Fruit fly (Drosophila melanogaster) whole organism, pupa: ENCODE measurements around the gene CG33158.

Experiments used
- CG10348 ChIP-seq: fragments of 200-800 bp; sonication (Bioruptor generic); IDR thresholded peaks from 2 replicates; pipeline ENCODE4 v1.3.6; 2022; ENCODE audit warnings: missing biosample characterization, missing genetic modification characterization
- CG12605 ChIP-seq: fragments of 200-800 bp; sonication (Bioruptor generic); IDR thresholded peaks from 2 replicates; pipeline ENCODE4 v1.3.6; 2022; ENCODE audit warnings: missing biosample characterization, missing genetic modification characterization
- CG13204 ChIP-seq: fragments of 200-800 bp; sonication (Bioruptor generic); optimal IDR thresholded peaks from 2 replicates; lab custom pipeline; 2018; ENCODE audit warnings: missing biosample characterization, mild to moderate bottlenecking, missing genetic modification characterization, moderate library complexity
- CG14655 ChIP-seq: fragments of 200-800 bp; sonication (Bioruptor generic); optimal IDR thresholded peaks from 3 replicates; lab custom pipeline; 2017; ENCODE audit warnings: mild to moderate bottlenecking, missing biosample characterization, missing genetic modification reagents, missing genetic modification characterization
- CG15710 ChIP-seq: fragments of 200-800 bp; sonication (Bioruptor generic); optimal IDR thresholded peaks from 2 replicates; lab custom pipeline; 2018; ENCODE audit warnings: missing biosample characterization, mild to moderate bottlenecking, missing genetic modification characterization, moderate library complexity
- CG17806 ChIP-seq: fragments of 200-800 bp; sonication (Bioruptor generic); optimal IDR thresholded peaks from 2 replicates; lab custom pipeline; 2018; ENCODE audit warnings: missing biosample characterization, mild to moderate bottlenecking, missing genetic modification characterization, moderate library complexity
- CG32121 ChIP-seq: fragments of 200-800 bp; sonication (Bioruptor generic); IDR thresholded peaks from 2 replicates; pipeline ENCODE4 v1.3.6; 2022; ENCODE audit warnings: missing biosample characterization, missing genetic modification characterization
- CG34367 ChIP-seq: fragments of 200-800 bp; sonication (Bioruptor generic); optimal IDR thresholded peaks from 2 replicates; lab custom pipeline; 2018; ENCODE audit warnings: missing biosample characterization, mild to moderate bottlenecking, missing genetic modification characterization
- CG4496 ChIP-seq: fragments of 200-800 bp; sonication (Bioruptor generic); IDR thresholded peaks from 3 replicates; pipeline ENCODE4 v1.3.6; 2022; ENCODE audit warnings: missing biosample characterization, missing genetic modification characterization
- CG8159 ChIP-seq: fragments of 200-800 bp; sonication (Bioruptor generic); optimal IDR thresholded peaks from 3 replicates; lab custom pipeline; 2018; ENCODE audit warnings: missing biosample characterization, mild to moderate bottlenecking, missing genetic modification characterization, moderate library complexity
- CG8301 ChIP-seq: fragments of 200-800 bp; sonication (Bioruptor generic); optimal IDR thresholded peaks from 2 replicates; lab custom pipeline; 2018; ENCODE audit warnings: missing biosample characterization, mild to moderate bottlenecking, missing genetic modification characterization
- CG9948 ChIP-seq: fragments of 200-800 bp; sonication (Bioruptor generic); optimal IDR thresholded peaks from 2 replicates; lab custom pipeline; 2018; ENCODE audit warnings: missing biosample characterization, mild to moderate bottlenecking, missing genetic modification characterization, moderate library complexity
- D1 ChIP-seq: fragments of 200-800 bp; sonication (Bioruptor generic); optimal IDR thresholded peaks from 2 replicates; lab custom pipeline; 2018; ENCODE audit warnings: missing biosample characterization, mild to moderate bottlenecking, missing genetic modification characterization, moderate library complexity
- EcR ChIP-seq: fragments of 200-800 bp; sonication (Bioruptor generic); optimal IDR thresholded peaks from 3 replicates; lab custom pipeline; 2019; ENCODE audit warnings: missing biosample characterization, missing genetic modification characterization, mild to moderate bottlenecking, moderate library complexity, missing genetic modification reagents
- Ets98B ChIP-seq: fragments of 200-800 bp; sonication (Bioruptor generic); IDR thresholded peaks from 2 replicates; pipeline ENCODE4 v1.3.6; 2022; ENCODE audit warnings: missing biosample characterization, missing genetic modification characterization
- Pif1A ChIP-seq: fragments of 200-800 bp; sonication (Bioruptor generic); optimal IDR thresholded peaks from 3 replicates; lab custom pipeline; 2016; ENCODE audit warnings: missing biosample characterization, missing genetic modification characterization
- Pif1B ChIP-seq: fragments of 200-800 bp; sonication (Bioruptor generic); optimal IDR thresholded peaks from 3 replicates; lab custom pipeline; 2016; ENCODE audit warnings: missing biosample characterization, missing genetic modification characterization
- Snoo ChIP-seq: fragments of 200-800 bp; sonication (Bioruptor generic); optimal IDR thresholded peaks from 3 replicates; lab custom pipeline; 2017; ENCODE audit warnings: missing biosample characterization, mild to moderate bottlenecking, missing genetic modification characterization, inconsistent platforms
- fd96Ca ChIP-seq: fragments of 200-800 bp; sonication (Bioruptor generic); IDR thresholded peaks from 3 replicates; pipeline ENCODE4 v1.3.6; 2022; ENCODE audit warnings: missing biosample characterization, missing genetic modification characterization
- gl ChIP-seq: fragments of 200-800 bp; sonication (Bioruptor generic); optimal IDR thresholded peaks from 2 replicates; lab custom pipeline; 2018; ENCODE audit warnings: missing biosample characterization, mild to moderate bottlenecking, missing genetic modification characterization
- rn ChIP-seq: fragments of 200-800 bp; sonication (Bioruptor generic); IDR thresholded peaks from 2 replicates; pipeline ENCODE4 v1.3.6; 2022; ENCODE audit warnings: missing biosample characterization, missing genetic modification characterization

CG33158 gene

DNA sequence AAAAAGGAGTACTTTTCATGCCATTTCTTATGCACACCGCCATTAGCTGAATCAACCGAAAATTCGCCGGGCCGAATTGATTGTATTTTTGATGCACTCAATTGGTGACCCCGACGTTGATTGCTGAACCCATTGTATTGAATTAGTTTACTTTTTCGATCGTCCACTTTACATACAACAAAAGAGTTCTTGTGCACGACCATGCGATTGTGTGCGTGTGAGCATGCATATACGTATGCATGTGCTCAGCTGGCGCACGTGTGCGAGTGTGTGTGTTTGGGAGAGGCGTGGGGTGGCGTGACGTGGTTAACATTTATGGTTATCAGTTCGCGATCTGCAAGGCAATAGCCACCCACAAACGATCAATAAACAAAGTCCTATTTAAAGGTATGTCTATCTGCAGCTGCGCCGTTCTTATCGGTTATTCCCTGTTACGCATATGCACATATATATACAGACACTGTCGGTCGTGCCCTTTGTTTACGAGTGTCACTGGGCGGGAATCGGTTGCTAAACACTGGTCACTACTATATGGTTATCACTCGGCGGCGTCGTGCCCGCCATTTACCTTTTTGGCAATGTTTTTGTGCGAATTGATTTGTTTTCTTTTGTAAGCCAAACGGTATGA is 34.0 kb upstream of the CG33158 start:
- TF ChIP-seq Snoo, result no peak
- 0 out of 3 replicates have a peak, but pooled peaks have one; percentile 52 for TF ChIP-seq CG4496
- no peak for TF ChIP-seq D1 (tag; lab: Kevin White, UChicago)
- peak; percentile 43 for TF ChIP-seq Pif1A (GFP tag; lab: Kevin White, UChicago)
- TF ChIP-seq fd96Ca (GFP tag; lab: Robert Waterston, UW), result no peak; the same call in 2 of the 3 replicates
- peak; percentile 93 for TF ChIP-seq EcR (GFP tag; lab: Kevin White, UChicago)
- no peak for TF ChIP-seq CG13204 (GFP tag; lab: Kevin White, UChicago)
- TF ChIP-seq CG8301 (tag; lab: Kevin White, UChicago), result no peak
- TF ChIP-seq CG17806 (tag; lab: Kevin White, UChicago), result no peak
- TF ChIP-seq CG34367, result no peak
- TF ChIP-seq Pif1B (GFP tag; lab: Kevin White, UChicago), result no peak
- TF ChIP-seq CG8159 (tag; lab: Kevin White, UChicago), result no peak
- TF ChIP-seq CG12605 (GFP tag; lab: Robert Waterston, UW), result 0 out of 2 replicates have a peak, but pooled peaks have one; percentile 14
- TF ChIP-seq CG32121 (GFP tag; lab: Robert Waterston, UW), result no peak

DNA sequence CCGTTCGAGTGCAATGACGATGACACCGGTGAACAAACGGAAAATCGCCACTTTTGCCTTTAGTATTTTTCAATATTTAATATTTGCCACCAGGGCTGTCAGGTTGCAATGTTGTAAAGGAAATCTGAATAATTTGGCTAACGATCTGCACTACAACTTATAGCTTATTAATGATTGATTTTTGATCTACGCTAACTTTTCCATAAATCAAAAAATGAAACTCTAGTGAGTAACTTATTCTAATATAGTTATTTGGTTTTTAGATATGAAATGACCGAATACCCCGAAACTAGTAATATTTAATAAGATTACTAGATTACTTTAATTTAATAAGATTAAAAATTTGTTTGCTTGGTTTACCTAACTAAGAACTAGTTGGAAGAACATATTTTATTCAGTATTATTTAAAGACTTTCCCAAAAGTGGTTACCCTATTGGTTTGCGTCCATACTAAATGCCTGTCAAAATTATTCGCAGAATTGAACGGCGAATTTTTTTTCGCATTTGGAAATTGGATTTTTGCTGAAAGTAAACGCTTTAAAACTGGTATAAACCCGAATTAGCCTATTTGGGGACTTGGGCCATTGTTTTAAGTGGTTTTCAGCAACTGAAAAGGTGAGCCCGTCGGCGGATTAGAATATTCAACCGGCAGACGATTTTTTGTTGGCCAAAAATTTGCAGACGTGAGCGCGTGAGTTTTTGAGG is 33.4 kb upstream of the CG33158 start, which contains the start of the genes Agpat3 and RAF2:
TSS of gene Agpat3 (minus strand) at position 78 of the 705 bp plus-strand sequence.
TSS of gene RAF2 (plus strand) at position 448 of the 705 bp plus-strand sequence.
- TF ChIP-seq Snoo, result no peak
- TF ChIP-seq EcR (GFP tag; lab: Kevin White, UChicago), result no peak
- TF ChIP-seq Ets98B, result no peak
- peak; percentile 48 for TF ChIP-seq CG8159 (tag; lab: Kevin White, UChicago)
- no peak for TF ChIP-seq CG14655 (GFP tag; lab: Kevin White, UChicago)
- TF ChIP-seq D1 (tag; lab: Kevin White, UChicago), result no peak
- no peak for TF ChIP-seq CG32121 (GFP tag; lab: Robert Waterston, UW)
- TF ChIP-seq Pif1A (GFP tag; lab: Kevin White, UChicago), result no peak
- 0 out of 2 replicates have a peak, but pooled peaks have one; percentile 13 for TF ChIP-seq rn (GFP tag; lab: Robert Waterston, UW)
- no peak for TF ChIP-seq CG13204 (GFP tag; lab: Kevin White, UChicago)
- TF ChIP-seq gl, result no peak
- no peak; the same call in 2 of the 3 replicates for TF ChIP-seq CG4496
- TF ChIP-seq CG10348, result no peak
- TF ChIP-seq fd96Ca (GFP tag; lab: Robert Waterston, UW), result no peak
- no peak for TF ChIP-seq CG34367
- 0 out of 2 replicates have a peak, but pooled peaks have one; percentile 5 for TF ChIP-seq CG12605 (GFP tag; lab: Robert Waterston, UW)
- TF ChIP-seq CG15710 (tag; lab: Kevin White, UChicago), result peak; percentile 55
- peak; percentile 34 for TF ChIP-seq CG17806 (tag; lab: Kevin White, UChicago)
- TF ChIP-seq CG9948, result peak; percentile 35

DNA sequence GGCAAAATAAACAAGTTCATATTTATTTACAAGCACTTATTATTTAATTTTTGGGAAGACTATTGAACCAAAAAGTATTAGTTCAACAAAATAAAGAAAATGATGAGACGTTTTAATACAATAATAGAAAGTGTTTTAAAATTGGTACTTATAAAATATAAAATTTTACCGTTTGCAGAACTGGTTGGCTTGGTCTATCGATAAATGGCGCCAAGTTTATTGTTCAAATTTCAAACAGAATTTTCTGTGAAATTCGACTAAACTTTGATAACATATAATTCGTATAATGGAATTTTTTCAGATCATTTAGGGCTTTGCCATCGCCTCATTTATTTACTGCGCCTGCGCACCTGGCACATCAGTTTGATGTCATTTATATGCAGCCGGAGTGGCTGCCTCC is 28.6 kb upstream of the CG33158 start:
- TF ChIP-seq Pif1A (GFP tag; lab: Kevin White, UChicago), result no peak
- TF ChIP-seq CG10348, result no peak
- no peak for TF ChIP-seq Snoo
- no peak for TF ChIP-seq CG8159 (tag; lab: Kevin White, UChicago)
- no peak for TF ChIP-seq CG13204 (GFP tag; lab: Kevin White, UChicago)
- TF ChIP-seq Ets98B, result no peak
- TF ChIP-seq gl, result no peak
- TF ChIP-seq rn (GFP tag; lab: Robert Waterston, UW), result no peak
- TF ChIP-seq CG17806 (tag; lab: Kevin White, UChicago), result no peak
- TF ChIP-seq CG4496, result no peak
- TF ChIP-seq CG34367, result no peak
- no peak for TF ChIP-seq EcR (GFP tag; lab: Kevin White, UChicago)
- no peak for TF ChIP-seq CG8301 (tag; lab: Kevin White, UChicago)
- TF ChIP-seq CG14655 (GFP tag; lab: Kevin White, UChicago), result no peak
- no peak for TF ChIP-seq CG32121 (GFP tag; lab: Robert Waterston, UW)
- TF ChIP-seq fd96Ca (GFP tag; lab: Robert Waterston, UW), result no peak
- no peak for TF ChIP-seq Pif1B (GFP tag; lab: Kevin White, UChicago)
- no peak for TF ChIP-seq CG12605 (GFP tag; lab: Robert Waterston, UW)
- TF ChIP-seq CG15710 (tag; lab: Kevin White, UChicago), result no peak
- TF ChIP-seq, all 21 proteins: peak for 0

DNA sequence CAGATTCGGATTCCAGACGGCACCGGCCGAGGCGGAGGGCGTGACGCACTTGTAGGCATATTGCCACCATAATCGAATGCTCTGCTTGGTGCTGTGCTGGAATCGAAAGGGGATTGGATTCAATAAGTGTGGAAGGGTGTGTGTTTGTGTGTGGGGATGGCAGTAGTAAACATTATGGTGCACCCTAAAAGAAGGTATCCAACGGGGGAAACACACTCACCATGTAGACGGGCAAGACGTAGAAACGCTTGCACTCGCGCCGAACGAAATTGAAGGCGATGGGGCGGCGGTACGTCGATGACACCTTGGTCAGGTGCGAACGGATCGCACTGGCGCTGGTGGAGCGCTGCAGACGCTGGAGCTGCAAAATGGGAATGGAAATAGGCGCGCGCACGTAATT is 28.1 kb upstream of the CG33158 start:
- TF ChIP-seq CG32121 (GFP tag; lab: Robert Waterston, UW) (no peak), fd96Ca (GFP tag; lab: Robert Waterston, UW) (0 out of 3 replicates have a peak, but pooled peaks have one; percentile 5), EcR (GFP tag; lab: Kevin White, UChicago) (no peak)

DNA sequence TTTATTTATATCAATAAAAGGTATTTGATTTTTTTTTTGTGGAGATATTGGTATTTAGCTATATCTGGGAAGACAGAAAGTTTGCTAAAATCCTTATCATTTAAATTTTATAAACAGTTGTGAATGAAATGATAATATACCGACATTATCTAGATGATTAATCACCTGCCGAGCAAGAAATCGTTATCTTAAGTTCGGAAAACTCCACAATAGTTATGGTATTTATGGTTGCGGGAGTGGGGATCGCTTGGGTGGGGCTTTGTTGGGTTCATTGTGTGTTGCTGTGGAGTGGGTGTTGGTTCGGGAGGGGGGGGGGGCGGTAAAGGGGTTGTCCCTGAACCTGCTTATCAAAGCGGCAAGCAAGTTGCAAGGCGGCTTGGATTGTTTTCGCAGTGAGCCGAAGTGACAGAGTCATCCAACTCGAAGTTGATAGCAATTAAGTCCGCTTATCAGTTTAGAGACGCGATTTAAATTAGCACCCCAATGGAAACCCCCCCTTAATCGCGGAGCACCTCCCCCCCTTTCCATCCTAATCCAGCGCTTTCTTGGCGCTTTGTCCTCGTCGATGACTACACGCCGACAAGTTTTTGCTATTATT is 27.1 kb upstream of the CG33158 start:
- no peak for TF ChIP-seq gl
- 0 out of 3 replicates have a peak, but pooled peaks have one; percentile 20 for TF ChIP-seq fd96Ca (GFP tag; lab: Robert Waterston, UW)
- TF ChIP-seq EcR (GFP tag; lab: Kevin White, UChicago), result peak; percentile 91
